Worm (Caenorhabditis elegans): Measurements from ENCODE around the gene srx-92.

DNA sequence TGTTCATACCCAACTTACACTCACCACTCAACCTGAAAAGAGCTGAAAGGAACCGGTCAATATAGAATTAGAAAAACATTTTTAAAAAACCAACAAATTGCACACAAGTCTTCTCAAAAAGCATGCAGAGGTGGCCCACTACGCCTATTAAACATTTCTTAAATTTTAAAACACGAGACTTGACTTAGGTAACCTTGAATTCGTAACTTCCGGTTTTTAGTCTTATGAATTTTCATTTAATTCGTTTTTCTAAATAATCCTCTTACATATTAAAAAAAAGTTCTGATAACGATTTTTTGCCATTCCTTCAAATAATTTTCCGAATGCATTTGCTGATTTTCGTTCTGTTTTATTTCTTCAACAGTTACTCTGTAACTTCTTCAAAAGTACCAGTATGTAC, 2.9 kb upstream of the srx-92 start, which contains the start of gene clec-7:
- TF ChIP-seq zag-1 (tag; optimal IDR thresholded peaks at IDR 0.05) (no peak), skn-1 (tag; optimal IDR thresholded peaks at IDR 0.05) (no peak), ceh-82 (tag; optimal IDR thresholded peaks at IDR 0.05) (no peak), nhr-43 (tag; optimal IDR thresholded peaks at IDR 0.05; ENCODE audit: poor library complexity, severe bottlenecking) (no peak), elt-3 (tag; optimal IDR thresholded peaks at IDR 0.05) (no peak), ama-1 (optimal IDR thresholded peaks at IDR 0.05) (no peak)
